Fruit fly (Drosophila melanogaster) whole organism, wandering third instar larva: Measurements from ENCODE around the gene AANATL2.
A peak's percentile ranks its signal among the peaks of the same experiment; 100 is the strongest.

Experiments
- CG32264 ChIP-seq: fragments of 200-800 bp; sonication (Bioruptor generic); optimal IDR thresholded peaks from 2 replicates; lab custom pipeline; 2016; ENCODE audit warnings: missing biosample characterization, missing genetic modification characterization
- CrebA ChIP-seq: fragments of 200-800 bp; sonication (Bioruptor generic); optimal IDR thresholded peaks from 2 replicates; lab custom pipeline; 2016; ENCODE audit warnings: missing biosample characterization, mild to moderate bottlenecking, missing genetic modification characterization, borderline replicate concordance
- Dfd ChIP-seq: fragments of >200 bp; optimal IDR thresholded peaks from 2 replicates; lab custom pipeline; 2017; ENCODE audit warnings: missing biosample characterization, missing genetic modification characterization
- Dif ChIP-seq: fragments of 200-275, 200-300 bp; sonication (Bioruptor generic); optimal IDR thresholded peaks from 2 replicates; lab custom pipeline; 2018; ENCODE audit warnings: missing biosample characterization, missing genetic modification characterization; ENCODE audit not compliant: partially characterized antibody
- GATAd ChIP-seq: sonication (Bioruptor generic); optimal IDR thresholded peaks from 2 replicates; lab custom pipeline; 2016; ENCODE audit warnings: missing biosample characterization, missing genetic modification characterization
- HLH106 ChIP-seq: fragments of 200-800 bp; optimal IDR thresholded peaks from 3 replicates; lab custom pipeline; 2019; ENCODE audit warnings: missing biosample characterization, mild to moderate bottlenecking, missing genetic modification characterization, moderate library complexity
- Hnf4 ChIP-seq: fragments of 200-800 bp; sonication (Bioruptor generic); optimal IDR thresholded peaks from 2 replicates; lab custom pipeline; 2016; ENCODE audit warnings: missing biosample characterization, mild to moderate bottlenecking, missing genetic modification characterization
- Hr78 ChIP-seq: fragments of >200 bp; optimal IDR thresholded peaks from 2 replicates; lab custom pipeline; 2017; ENCODE audit warnings: missing biosample characterization, missing genetic modification characterization
- Hr83 ChIP-seq: fragments of 200-300 bp; sonication (Bioruptor generic); optimal IDR thresholded peaks from 2 replicates; lab custom pipeline; 2016; ENCODE audit warnings: missing biosample characterization, mild to moderate bottlenecking, missing genetic modification characterization, moderate library complexity; ENCODE audit not compliant: poor library complexity, severe bottlenecking
- Jra ChIP-seq: sonication (Bioruptor generic); optimal IDR thresholded peaks from 2 replicates; lab custom pipeline; 2016; ENCODE audit warnings: missing biosample characterization, missing genetic modification characterization
- N ChIP-seq: fragments of >200 bp; optimal IDR thresholded peaks from 2 replicates; lab custom pipeline; 2018; ENCODE audit warnings: missing biosample characterization, missing external identifiers, missing genetic modification characterization
- OdsH ChIP-seq: fragments of 200-800 bp; sonication (Bioruptor generic); optimal IDR thresholded peaks from 2 replicates; lab custom pipeline; 2016; ENCODE audit warnings: missing biosample characterization, mild to moderate bottlenecking, missing genetic modification characterization
- Rel ChIP-seq, 2 experiments: fragments of 200-800 bp; sonication (Bioruptor generic) in 1 of 2; optimal IDR thresholded peaks; 2 replicates in 1 of 2; 3 replicates in 1 of 2; lab custom pipeline; 2016 to 2019; ENCODE audit warnings: mild to moderate bottlenecking in 2 of 2, missing biosample characterization in 2 of 2, missing genetic modification characterization in 2 of 2, moderate library complexity in 1 of 2
- Sp1 ChIP-seq: fragments of 200-800 bp; sonication (Bioruptor generic); optimal IDR thresholded peaks from 3 replicates; lab custom pipeline; 2019; ENCODE audit warnings: missing biosample characterization, mild to moderate bottlenecking, missing genetic modification characterization, moderate library complexity
- Vsx2 ChIP-seq: fragments of 200-300, 225-300 bp; sonication (Bioruptor generic); optimal IDR thresholded peaks from 2 replicates; lab custom pipeline; 2018; ENCODE audit warnings: missing biosample characterization, missing genetic modification characterization; ENCODE audit not compliant: partially characterized antibody
- br ChIP-seq: fragments of 200-800 bp; sonication (Bioruptor generic); optimal IDR thresholded peaks from 2 replicates; lab custom pipeline; 2016; ENCODE audit warnings: missing biosample characterization, missing genetic modification characterization
- brk ChIP-seq: fragments of 200-800 bp; sonication (Bioruptor generic); optimal IDR thresholded peaks from 2 replicates; lab custom pipeline; 2016; ENCODE audit warnings: missing biosample characterization, mild to moderate bottlenecking, missing genetic modification characterization
- dl ChIP-seq, 2 experiments: fragments of 175-275, 200-275 bp in 1 of 2; fragments of 200-275 bp in 1 of 2; sonication (Bioruptor generic); optimal IDR thresholded peaks; lab custom pipeline; 2018; ENCODE audit warnings: mild to moderate bottlenecking in 2 of 2, missing biosample characterization in 2 of 2, missing genetic modification characterization in 2 of 2, moderate library complexity in 2 of 2; ENCODE audit not compliant: partially characterized antibody in 2 of 2, insufficient read depth in 1 of 2
- dmrt93B ChIP-seq: fragments of 200-800 bp; sonication (Bioruptor generic); optimal IDR thresholded peaks from 2 replicates; lab custom pipeline; 2018; ENCODE audit warnings: missing biosample characterization, mild to moderate bottlenecking, missing genetic modification characterization
- dsf ChIP-seq: sonication (Bioruptor generic); optimal IDR thresholded peaks from 2 replicates; lab custom pipeline; 2016; ENCODE audit warnings: missing biosample characterization, missing genetic modification characterization, borderline replicate concordance
- ey ChIP-seq: fragments of 200-800 bp; sonication (Bioruptor generic); optimal IDR thresholded peaks from 2 replicates; lab custom pipeline; 2016; ENCODE audit warnings: missing biosample characterization, missing genetic modification characterization
- foxo ChIP-seq, 2 experiments: fragments of 200-800 bp; sonication (Bioruptor generic); optimal IDR thresholded peaks; 2 replicates in 1 of 2; 3 replicates in 1 of 2; lab custom pipeline; 2016 to 2017; ENCODE audit warnings: missing biosample characterization in 2 of 2, missing genetic modification characterization in 2 of 2
- jim ChIP-seq: fragments of 175-275, 200-325 bp; sonication (Bioruptor generic); optimal IDR thresholded peaks from 2 replicates; lab custom pipeline; 2016; ENCODE audit warnings: missing biosample characterization, mild to moderate bottlenecking, missing genetic modification characterization
- pan ChIP-seq: fragments of >200 bp; optimal IDR thresholded peaks from 2 replicates; lab custom pipeline; 2017
- rgr ChIP-seq: fragments of 200-800 bp; sonication (Bioruptor generic); optimal IDR thresholded peaks from 3 replicates; lab custom pipeline; 2016; ENCODE audit warnings: missing biosample characterization, mild to moderate bottlenecking, missing genetic modification characterization
- sage ChIP-seq: fragments of 200-800 bp; sonication (Bioruptor generic); optimal IDR thresholded peaks from 2 replicates; lab custom pipeline; 2016; ENCODE audit warnings: missing biosample characterization, mild to moderate bottlenecking, missing genetic modification characterization
- sv ChIP-seq: fragments of 200-800 bp; sonication (Bioruptor generic); optimal IDR thresholded peaks from 3 replicates; lab custom pipeline; 2016; ENCODE audit warnings: missing biosample characterization, missing genetic modification characterization
- tai ChIP-seq: sonication (Bioruptor generic); optimal IDR thresholded peaks from 2 replicates; lab custom pipeline; 2016; ENCODE audit warnings: missing biosample characterization, missing genetic modification characterization
- usp ChIP-seq: fragments of >200 bp; optimal IDR thresholded peaks from 2 replicates; lab custom pipeline; 2017; ENCODE audit warnings: missing biosample characterization, missing genetic modification characterization
- woc ChIP-seq: sonication (Bioruptor generic); optimal IDR thresholded peaks from 2 replicates; lab custom pipeline; 2016; ENCODE audit warnings: missing biosample characterization, mild to moderate bottlenecking, missing genetic modification characterization

The AANATL2 gene

dm6 chr2L:6224202-6224601, 31.5 kb upstream of the AANATL2 start:
- no peak for TF ChIP-seq GATAd (GFP tag; lab: Kevin White, UChicago)

dm6 chr2L:6224803-6225202, 30.9 kb upstream of the AANATL2 start, which contains the start of gene Ugt37B1:
Gene Ugt37B1, plus strand, starts transcription at chr2L:6225048.
- TF ChIP-seq dsf (GFP tag; lab: Kevin White, UChicago) (no peak), Vsx2 (GFP tag; lab: Kevin White, UChicago) (peak; percentile 22)

- TF ChIP-seq rgr (no peak), Hnf4 (GFP tag; lab: Kevin White, UChicago) (no peak), woc (GFP tag; lab: Kevin White, UChicago) (no peak), Dfd (no peak), Hr78 (GFP tag; lab: Kevin White, UChicago) (no peak)
Measured at dm6 chr2L:6228532-6228931, 27.1 kb upstream of the AANATL2 start.

dm6 chr2L:6229181-6229755, 26.4 kb upstream of the AANATL2 start:
- TF ChIP-seq GATAd (GFP tag; lab: Kevin White, UChicago) (no peak), dmrt93B (GFP tag; lab: Kevin White, UChicago) (no peak), N (GFP tag; lab: Kevin White, UChicago) (no peak), br (GFP tag; lab: Kevin White, UChicago) (no peak), Vsx2 (GFP tag; lab: Kevin White, UChicago) (no peak), CrebA (no peak), usp (GFP tag; lab: Kevin White, UChicago) (no peak), Hr83 (GFP tag; lab: Kevin White, UChicago) (no peak), dsf (GFP tag; lab: Kevin White, UChicago) (no peak), foxo (GFP tag; optimal IDR thresholded peaks at IDR 0.05; lab: Kevin White, UChicago) (no peak), Rel (GFP tag; optimal IDR thresholded peaks at IDR 0.05; lab: Kevin White, UChicago) (no peak), Rel (tag; optimal IDR thresholded peaks at IDR 0.05; lab: Kevin White, UChicago) (no peak)
- TF ChIP-seq, all 38 proteins: peak for 0

dm6 chr2L:6236426-6236825, 19.2 kb upstream of the AANATL2 start:
- TF ChIP-seq Dfd (peak; percentile 67), dl (GFP tag; optimal IDR thresholded peaks at IDR 0.05; lab: Kevin White, UChicago; ENCODE audit: insufficient read depth in 1 of 2, partially characterized antibody in 2 of 2) (no peak)

- TF ChIP-seq Hr83 (GFP tag; lab: Kevin White, UChicago) (no peak), pan (lab: Kevin White, UChicago) (no peak)
Measured at dm6 chr2L:6239286-6239685, 16.4 kb upstream of the AANATL2 start.

dm6 chr2L:6241037-6241436, 14.6 kb upstream of the AANATL2 start:
- TF ChIP-seq Sp1 (GFP tag; lab: Kevin White, UChicago) (no peak), sage (GFP tag; lab: Kevin White, UChicago) (no peak), sv (GFP tag; lab: Kevin White, UChicago) (no peak), CG32264 (GFP tag; lab: Kevin White, UChicago) (no peak), HLH106 (tag; lab: Kevin White, UChicago) (no peak), pan (lab: Kevin White, UChicago) (no peak), Dfd (no peak), ey (GFP tag; lab: Kevin White, UChicago) (no peak), br (GFP tag; lab: Kevin White, UChicago) (no peak), tai (GFP tag; lab: Kevin White, UChicago) (no peak), dl (GFP tag; optimal IDR thresholded peaks at IDR 0.05; lab: Kevin White, UChicago; ENCODE audit: insufficient read depth in 1 of 2, partially characterized antibody in 2 of 2) (no peak), jim (GFP tag; lab: Kevin White, UChicago) (no peak), Vsx2 (GFP tag; lab: Kevin White, UChicago) (no peak), OdsH (GFP tag; lab: Kevin White, UChicago) (no peak), Jra (GFP tag; lab: Kevin White, UChicago) (no peak), Dif (no peak), brk (no peak)
- TF ChIP-seq, all 38 proteins: peak for 0
